Fruit fly (Drosophila melanogaster): Measurements from ENCODE around the gene CG43373.

The CG43373 gene

dm6 chr3L:16569456-16569855 is 26.3 kb upstream of the CG43373 start:
- TF ChIP-seq CG7745 (tag; optimal IDR thresholded peaks at IDR 0.05) = peak; percentile 66
- no peak for TF ChIP-seq CG1529 (GFP tag; optimal IDR thresholded peaks at IDR 0.05)
- TF ChIP-seq so (GFP tag; IDR thresholded peaks at IDR 0.05) = no peak
- no peak for TF ChIP-seq CG8089 (GFP tag; optimal IDR thresholded peaks at IDR 0.05)
- TF ChIP-seq ftz-f1 (GFP tag; optimal IDR thresholded peaks at IDR 0.05) = peak; percentile 75
- TF ChIP-seq Opbp (GFP tag; IDR thresholded peaks at IDR 0.05; ENCODE audit: partially characterized antibody) = 0 out of 3 replicates have a peak, but pooled peaks have one; percentile 10
- TF ChIP-seq CG8359 (GFP tag; optimal IDR thresholded peaks at IDR 0.05; ENCODE audit: borderline replicate concordance) = peak; percentile 14
- peak; percentile 48 for TF ChIP-seq kni (GFP tag; optimal IDR thresholded peaks at IDR 0.05)
- TF ChIP-seq Hr78 (GFP tag; optimal IDR thresholded peaks at IDR 0.05) = peak in 1 of 2 experiments; percentile 69
- peak; percentile 57 for TF ChIP-seq crol (GFP tag; IDR thresholded peaks at IDR 0.05)
- peak; percentile 96 for TF ChIP-seq CG12769 (tag; optimal IDR thresholded peaks at IDR 0.05)
- TF ChIP-seq sd (tag; optimal IDR thresholded peaks at IDR 0.05) = peak; percentile 95
- peak; percentile 4 for TF ChIP-seq Med (GFP tag)
- peak; percentile 7 for TF ChIP-seq CG8281 (tag; optimal IDR thresholded peaks at IDR 0.05)
- TF ChIP-seq CG13894 (tag; optimal IDR thresholded peaks at IDR 0.05) = no peak
- TF ChIP-seq sens (GFP tag) = peak; percentile 26
- TF ChIP-seq CG4328 (GFP tag; optimal IDR thresholded peaks at IDR 0.05) = peak; percentile 13
- no peak for TF ChIP-seq CG17912 (GFP tag; optimal IDR thresholded peaks at IDR 0.05)
- TF ChIP-seq CG10543 (GFP tag; optimal IDR thresholded peaks at IDR 0.05) = peak; percentile 52
- peak; percentile 28 for TF ChIP-seq abd-A (tag; optimal IDR thresholded peaks at IDR 0.05)

dm6 chr3L:16567495-16567894 is 24.3 kb upstream of the CG43373 start:
- TF ChIP-seq Lim3 (GFP tag; IDR thresholded peaks at IDR 0.05) (no peak), HHEX (GFP tag; optimal IDR thresholded peaks at IDR 0.05) (peak; percentile 42), CG32767 (GFP tag; IDR thresholded peaks at IDR 0.05) (0 out of 2 replicates have a peak, but pooled peaks have one; percentile 8), Ada2b (GFP tag; IDR thresholded peaks at IDR 0.05) (peak; percentile 56), ara (GFP tag; IDR thresholded peaks at IDR 0.05) (peak; percentile 57; the same call in 1 of the 2 replicates), ATbp (GFP tag; optimal IDR thresholded peaks at IDR 0.05) (peak; percentile 69), CG2129 (GFP tag; IDR thresholded peaks at IDR 0.05; ENCODE audit: partially characterized antibody) (no peak), Nf-YA (GFP tag; IDR thresholded peaks at IDR 0.05) (no peak), CG1603 (tag; optimal IDR thresholded peaks at IDR 0.05) (peak; percentile 62), D19B (GFP tag; optimal IDR thresholded peaks at IDR 0.05) (no peak), nau (GFP tag; optimal IDR thresholded peaks at IDR 0.05) (peak; percentile 43), CG2875 (GFP tag; optimal IDR thresholded peaks at IDR 0.05) (peak; percentile 50), CG4328 (GFP tag; optimal IDR thresholded peaks at IDR 0.05) (peak; percentile 56), onecut (GFP tag; IDR thresholded peaks at IDR 0.05) (peak; percentile 22; the same call in 1 of the 2 replicates), Nf-YC (tag; optimal IDR thresholded peaks at IDR 0.05) (peak; percentile 40), Spps (tag; optimal IDR thresholded peaks at IDR 0.05) (peak; percentile 45), NfI (GFP tag; optimal IDR thresholded peaks at IDR 0.05) (peak; percentile 36), zfh1 (GFP tag; IDR thresholded peaks at IDR 0.05) (peak; percentile 64), nerfin-1 (tag; optimal IDR thresholded peaks at IDR 0.05) (peak; percentile 71), CG4820 (GFP tag; optimal IDR thresholded peaks at IDR 0.05) (peak; percentile 48), CG10267 (tag; optimal IDR thresholded peaks at IDR 0.05) (peak; percentile 67), CG2116 (GFP tag; optimal IDR thresholded peaks at IDR 0.05) (peak; percentile 11), CG17328 (GFP tag; IDR thresholded peaks at IDR 0.05) (peak; percentile 53), Ets65A (GFP tag) (peak; percentile 36), tio (GFP tag; optimal IDR thresholded peaks at IDR 0.05) (peak; percentile 22), sna (GFP tag; IDR thresholded peaks at IDR 0.05; ENCODE audit: partially characterized antibody) (no peak), CG18619 (GFP tag; optimal IDR thresholded peaks at IDR 0.05) (peak; percentile 47), peb (GFP tag; IDR thresholded peaks at IDR 0.05) (no peak), Med (GFP tag) (peak; percentile 39), slbo (GFP tag; IDR thresholded peaks at IDR 0.05) (peak; percentile 35), sisA (GFP tag; IDR thresholded peaks at IDR 0.05) (peak; percentile 33), CG9437 (GFP tag; optimal IDR thresholded peaks at IDR 0.05) (peak; percentile 53)
